Worm (Caenorhabditis elegans) whole organism, midembryonic: ENCODE measurements around the gene Y119D3B.14.

Experiments used
- T22C8.4 ChIP-seq: fragments of 200-800 bp; sonication (Bioruptor generic); IDR thresholded peaks from 2 replicates; pipeline ENCODE4 v1.3.6; 2022; ENCODE audit warnings: missing genetic modification characterization, missing compliant biosample characterization
- flt-1 ChIP-seq: fragments of 200-800 bp; sonication (Bioruptor generic); IDR thresholded peaks from 2 replicates; pipeline ENCODE4 v1.3.6; 2022; ENCODE audit warnings: missing genetic modification characterization, missing compliant biosample characterization
- klf-2 ChIP-seq: fragments of 200-800 bp; sonication (Bioruptor generic); conservative IDR thresholded peaks from 2 replicates; pipeline ENCODE4 v1.3.6; 2022; ENCODE audit warnings: missing genetic modification reagents, missing genetic modification characterization, missing compliant biosample characterization
- med-1 ChIP-seq: sonication (generic microtip); optimal IDR thresholded peaks from 2 replicates; lab custom pipeline; 2017; ENCODE audit warnings: missing genetic modification characterization, mild to moderate bottlenecking, missing compliant biosample characterization, antibody characterized with exemption, missing genetic modification reagents; ENCODE audit not compliant: insufficient read depth
- ref-1 ChIP-seq: fragments of 200-800 bp; sonication (Bioruptor generic); conservative IDR thresholded peaks from 2 replicates; pipeline ENCODE4 v1.3.6; 2022; ENCODE audit warnings: missing genetic modification reagents, missing genetic modification characterization, missing compliant biosample characterization
- tab-1 ChIP-seq: fragments of 200-800 bp; sonication (Bioruptor generic); IDR thresholded peaks from 2 replicates; pipeline ENCODE4 v1.3.6; 2022; ENCODE audit warnings: missing genetic modification characterization, missing compliant biosample characterization
- ztf-23 ChIP-seq: fragments of 200-800 bp; sonication (Bioruptor generic); IDR thresholded peaks from 2 replicates; pipeline ENCODE4 v1.3.6; 2022; ENCODE audit warnings: missing genetic modification reagents, missing genetic modification characterization, missing compliant biosample characterization

DNA sequence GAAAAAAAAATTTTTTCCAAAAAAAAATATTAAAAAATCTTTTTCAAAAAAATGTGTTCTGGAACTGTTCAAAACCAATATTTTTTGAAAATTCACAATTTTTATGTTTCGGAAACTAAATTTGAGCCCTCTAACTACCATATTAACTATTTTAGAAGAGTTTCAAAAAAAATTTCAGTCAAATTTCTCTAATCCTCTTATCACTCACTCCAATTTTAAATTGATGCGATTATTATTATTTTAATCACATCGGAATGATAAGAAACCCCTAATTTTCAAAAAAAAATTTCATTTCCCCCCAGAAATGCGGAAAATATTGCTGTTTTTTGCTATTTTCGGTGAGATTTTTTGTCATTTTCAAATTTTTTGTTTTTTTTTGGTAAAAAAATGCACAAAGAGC lies 11.9 kb downstream of the Y119D3B.14 start, which contains the start of gene nspg-8:
- TF ChIP-seq ztf-23 (GFP tag; lab: Robert Waterston, UW): no peak
- no peak for TF ChIP-seq klf-2
- no peak for TF ChIP-seq tab-1 (GFP tag; lab: Robert Waterston, UW)
- TF ChIP-seq T22C8.4 (GFP tag; lab: Robert Waterston, UW): no peak
- TF ChIP-seq med-1 (GFP tag; lab: Kevin White, UChicago): no peak
- no peak for TF ChIP-seq ref-1 (GFP tag; lab: Robert Waterston, UW)
- no peak for TF ChIP-seq flt-1 (GFP tag; lab: Robert Waterston, UW)
